Fruit fly (Drosophila melanogaster): ENCODE measurements around the gene CG42327.

CG42327 gene

DNA sequence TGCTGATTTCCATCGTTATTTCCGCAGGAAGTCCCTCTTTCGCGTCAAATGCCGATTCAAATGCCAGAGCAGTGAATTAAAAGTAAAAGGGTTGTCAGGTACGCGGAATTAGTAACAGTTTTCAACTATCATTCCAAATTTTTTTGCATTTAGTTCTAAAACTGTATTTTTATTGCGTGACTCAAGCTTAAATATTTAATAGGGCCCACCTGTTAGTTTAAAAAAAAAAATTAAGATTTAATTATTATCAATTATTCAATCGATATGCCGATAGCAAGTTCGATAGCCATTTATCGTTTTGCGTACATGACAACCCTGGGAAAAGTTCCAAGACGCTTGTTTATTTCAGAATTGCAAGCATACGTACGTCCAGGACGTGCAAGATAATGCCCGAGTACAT, 32.9 kb upstream of the CG42327 start, which contains the start of gene CG14711 (continued):
- TF ChIP-seq pfk (GFP tag; optimal IDR thresholded peaks at IDR 0.05) (no peak), lbe (GFP tag; optimal IDR thresholded peaks at IDR 0.05) (peak; percentile 76), Hey (tag; optimal IDR thresholded peaks at IDR 0.05) (no peak), ham (GFP tag; IDR thresholded peaks at IDR 0.05) (peak; percentile 46; the same call in 1 of the 2 replicates), danr (GFP tag; IDR thresholded peaks at IDR 0.05) (peak; percentile 65), HLH4C (GFP tag; IDR thresholded peaks at IDR 0.05; ENCODE audit: partially characterized antibody) (peak; percentile 77), nau (GFP tag; optimal IDR thresholded peaks at IDR 0.05) (no peak), Dek (tag; optimal IDR thresholded peaks at IDR 0.05) (no peak), CG32767 (GFP tag; IDR thresholded peaks at IDR 0.05) (peak; percentile 60; the same call in 1 of the 2 replicates), CG15479 (GFP tag; optimal IDR thresholded peaks at IDR 0.05) (no peak), CG11723 (GFP tag; optimal IDR thresholded peaks at IDR 0.05) (no peak), CG10959 (GFP tag; IDR thresholded peaks at IDR 0.05) (peak; percentile 73), Ssrp (tag; optimal IDR thresholded peaks at IDR 0.05) (peak; percentile 80), Asciz (GFP tag; optimal IDR thresholded peaks at IDR 0.05) (peak; percentile 73), CG2120 (GFP tag; optimal IDR thresholded peaks at IDR 0.05) (peak; percentile 88), bsh (GFP tag; optimal IDR thresholded peaks at IDR 0.05) (peak in 1 of 2 experiments; percentile 91), pnt (GFP tag; optimal IDR thresholded peaks at IDR 0.05) (peak; percentile 47), CG33213 (GFP tag; optimal IDR thresholded peaks at IDR 0.05) (peak; percentile 54), fd102C (GFP tag; optimal IDR thresholded peaks at IDR 0.05) (peak; percentile 31), CG3847 (GFP tag; IDR thresholded peaks at IDR 0.05) (peak; percentile 87), onecut (GFP tag; IDR thresholded peaks at IDR 0.05) (peak; percentile 71), dimm (GFP tag; IDR thresholded peaks at IDR 0.05) (0 out of 2 replicates have a peak, but pooled peaks have one; percentile 34), CG8089 (GFP tag; optimal IDR thresholded peaks at IDR 0.05) (peak; percentile 63), CG30403 (GFP tag; optimal IDR thresholded peaks at IDR 0.05) (peak; percentile 93), CG8290 (GFP tag; optimal IDR thresholded peaks at IDR 0.05) (peak; percentile 64), CG8290 (tag; optimal IDR thresholded peaks at IDR 0.05) (peak in 1 of 2 experiments; percentile 76), CG12659 (GFP tag; optimal IDR thresholded peaks at IDR 0.05) (peak; percentile 92), H15 (GFP tag; IDR thresholded peaks at IDR 0.05) (peak; percentile 78), CG2202 (tag; optimal IDR thresholded peaks at IDR 0.05) (peak; percentile 74)

- TF ChIP-seq az2 (GFP tag; optimal IDR thresholded peaks at IDR 0.05) = no peak
- TF ChIP-seq slbo (GFP tag; IDR thresholded peaks at IDR 0.05) = no peak
- no peak for TF ChIP-seq oc (tag; optimal IDR thresholded peaks at IDR 0.05)
- TF ChIP-seq Bgb (GFP tag; IDR thresholded peaks at IDR 0.05; ENCODE audit: partially characterized antibody) = no peak
- TF ChIP-seq pan (optimal IDR thresholded peaks at IDR 0.05) = no peak
- TF ChIP-seq pan (GFP tag; optimal IDR thresholded peaks at IDR 0.05 in 1 of 2, IDR thresholded peaks at IDR 0.05 in 1 of 2) = no peak
Measured at dm6 chr3R:11625544-11625943, 30.4 kb upstream of the CG42327 start, which contains the start of gene Zaf1. Gene Zaf1, minus strand, starts transcription at chr3R:11625644.

- TF ChIP-seq sug (tag; optimal IDR thresholded peaks at IDR 0.05) = no peak
- TF ChIP-seq Ets65A (GFP tag) = peak; percentile 55
- no peak for TF ChIP-seq Ssrp (tag; optimal IDR thresholded peaks at IDR 0.05)
- TF ChIP-seq CG14710 (tag; optimal IDR thresholded peaks at IDR 0.05) = peak; percentile 52
- TF ChIP-seq exex (tag; optimal IDR thresholded peaks at IDR 0.05) = no peak
- TF ChIP-seq HLH3B (GFP tag; IDR thresholded peaks at IDR 0.05) = no peak
- TF ChIP-seq Abd-B (GFP tag; optimal IDR thresholded peaks at IDR 0.05) = no peak
- peak; percentile 38; the same call in 1 of the 2 replicates for TF ChIP-seq unc-4 (GFP tag; IDR thresholded peaks at IDR 0.05; ENCODE audit: partially characterized antibody)
- 0 out of 3 replicates have a peak, but pooled peaks have one; percentile 29 for TF ChIP-seq CG34224 (GFP tag; IDR thresholded peaks at IDR 0.05; ENCODE audit: partially characterized antibody)
- no peak for TF ChIP-seq dmrt11E (tag; optimal IDR thresholded peaks at IDR 0.05)
- TF ChIP-seq dan (GFP tag; IDR thresholded peaks at IDR 0.05) = no peak
- TF ChIP-seq emc (GFP tag; optimal IDR thresholded peaks at IDR 0.05) = no peak
- no peak for TF ChIP-seq bowl (GFP tag; IDR thresholded peaks at IDR 0.05)
- TF ChIP-seq Neu2 (GFP tag; optimal IDR thresholded peaks at IDR 0.05; ENCODE audit: borderline replicate concordance) = no peak
- no peak for TF ChIP-seq CG2712 (tag; optimal IDR thresholded peaks at IDR 0.05)
- no peak for TF ChIP-seq en (GFP tag; optimal IDR thresholded peaks at IDR 0.05)
Measured at dm6 chr3R:11626571-11626970, 29.4 kb upstream of the CG42327 start, which contains the start of the genes CG6813 and CG18764. Gene CG6813, minus strand, starts transcription at chr3R:11626638. Gene CG18764, plus strand, starts transcription at chr3R:11626889.
